Worm (Caenorhabditis elegans) whole organism, L2 larva: ENCODE results near the gene spig-9.

Source experiments
- ZK546.5 ChIP-seq: sonication (generic microtip); optimal IDR thresholded peaks from 2 replicates; lab custom pipeline; 2017; ENCODE audit warnings: missing biosample characterization, missing genetic modification characterization
- ceh-82 ChIP-seq: fragments of 150-350 bp; optimal IDR thresholded peaks from 2 replicates; lab custom pipeline; 2014; ENCODE audit warnings: missing biosample characterization, missing genetic modification characterization
- egl-27 ChIP-seq: sonication (generic microtip); optimal IDR thresholded peaks from 3 replicates; lab custom pipeline; 2017; ENCODE audit warnings: missing biosample characterization, missing genetic modification reagents, missing genetic modification characterization
- lin-13 ChIP-seq: fragments of 150-350 bp; optimal IDR thresholded peaks from 2 replicates; lab custom pipeline; 2014; ENCODE audit warnings: missing biosample characterization, missing genetic modification reagents, missing genetic modification characterization
- nhr-77 ChIP-seq: fragments of 150-350 bp; optimal IDR thresholded peaks from 2 replicates; lab custom pipeline; 2014; ENCODE audit warnings: missing biosample characterization, missing genetic modification characterization
- snpc-4 ChIP-seq: fragments of 150-350 bp; optimal IDR thresholded peaks from 2 replicates; lab custom pipeline; 2014; ENCODE audit warnings: missing biosample characterization, missing genetic modification characterization
- unc-55 ChIP-seq: fragments of 150-350 bp; sonication (generic microtip); optimal IDR thresholded peaks from 3 replicates; lab custom pipeline; 2014; ENCODE audit warnings: missing biosample characterization, missing genetic modification reagents, missing genetic modification characterization

DNA sequence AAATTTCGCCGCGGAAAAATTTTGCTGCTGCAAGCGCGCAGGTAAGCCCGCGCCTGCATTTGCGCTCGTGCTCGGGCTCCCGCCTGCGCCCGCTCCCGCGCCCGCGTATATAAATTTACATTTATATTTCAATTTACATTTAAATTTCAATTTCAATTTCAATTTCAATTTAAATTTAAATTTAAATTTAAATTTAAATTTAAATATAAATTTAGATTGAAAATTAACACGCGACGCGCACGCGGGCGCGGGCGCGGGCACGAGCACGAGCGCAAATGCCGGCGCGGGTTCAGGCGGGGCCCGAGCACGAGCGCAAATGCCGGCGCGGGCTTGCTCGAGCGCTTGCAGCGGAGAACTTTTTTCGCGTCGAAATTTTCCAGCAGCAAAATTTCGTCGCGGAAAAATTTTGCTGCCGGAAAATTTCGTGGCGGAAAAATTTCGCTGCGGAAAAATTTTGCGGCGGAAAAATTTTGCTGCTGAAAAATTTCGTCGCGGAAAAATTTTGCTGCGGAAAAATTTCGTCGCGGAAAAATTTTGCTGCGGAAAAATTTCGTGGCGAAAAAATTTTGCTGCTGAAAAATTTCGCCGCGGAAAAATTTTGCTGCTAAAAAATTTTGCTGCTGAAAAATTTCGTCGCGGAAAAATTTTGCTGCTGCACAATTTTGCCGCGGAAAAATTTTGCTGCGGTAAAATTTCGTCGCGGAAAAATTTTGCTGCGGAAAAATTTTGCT is 34.3 kb upstream of the spig-9 start:
- TF ChIP-seq ceh-82 (tag; lab: Kevin White, UChicago) (no peak), snpc-4 (tag; lab: Kevin White, UChicago) (no peak), unc-55 (GFP tag; lab: Kevin White, UChicago) (no peak), ZK546.5 (tag; lab: Kevin White, UChicago) (no peak), lin-13 (GFP tag; lab: Kevin White, UChicago) (no peak), nhr-77 (tag; lab: Kevin White, UChicago) (no peak), egl-27 (no peak)
